Worm (Caenorhabditis elegans) whole organism, L4/young adult: ENCODE measurements around the gene try-1.

ENCODE experiments used
- W03F9.2 ChIP-seq: fragments of 150-350 bp; optimal IDR thresholded peaks from 2 replicates; lab custom pipeline; 2014; ENCODE audit warnings: missing biosample characterization, missing genetic modification characterization
- dao-5 ChIP-seq: sonication (generic microtip); optimal IDR thresholded peaks from 2 replicates; lab custom pipeline; 2016; ENCODE audit warnings: missing genotype, missing genetic modification characterization, moderate library complexity, missing compliant biosample characterization
- him-1 ChIP-seq: sonication (generic microtip); optimal IDR thresholded peaks from 2 replicates; lab custom pipeline; 2016; ENCODE audit warnings: missing genotype, missing genetic modification reagents, missing genetic modification characterization, missing compliant biosample characterization

- no peak for TF ChIP-seq W03F9.2 (tag; lab: Kevin White, UChicago)
- TF ChIP-seq dao-5 (tag; lab: Kevin White, UChicago), result no peak
- TF ChIP-seq him-1 (tag; lab: Kevin White, UChicago), result no peak
Measured at ce11 chrII:4994939-4995338, 45.6 kb upstream of the try-1 start, which contains the start of gene rnh-1.0.
